Worm (Caenorhabditis elegans): Measurements from ENCODE around the gene nmur-2.
A peak's percentile ranks its signal among the peaks of the same experiment; 100 is the strongest.

Gene nmur-2

ce11 chrII:101176-101575 is 23.6 kb downstream of the nmur-2 start (continued):
- TF ChIP-seq snpc-1.2 (GFP tag; IDR thresholded peaks at IDR 0.05) (0 out of 2 replicates have a peak, but pooled peaks have one; percentile 38), F44E2.7 (GFP tag; IDR thresholded peaks at IDR 0.05) (no peak), ztf-7 (tag; optimal IDR thresholded peaks at IDR 0.05) (no peak), mdt-29 (GFP tag; IDR thresholded peaks at IDR 0.05) (no peak), ceh-28 (tag; optimal IDR thresholded peaks at IDR 0.05) (no peak), sdz-12 (GFP tag; optimal IDR thresholded peaks at IDR 0.05) (no peak), hmg-1.1 (GFP tag; IDR thresholded peaks at IDR 0.05) (no peak), daf-12 (tag; optimal IDR thresholded peaks at IDR 0.05) (no peak), Y48G9A.11 (GFP tag; IDR thresholded peaks at IDR 0.05) (peak; percentile 39; the same call in 1 of the 2 replicates)

- peak; percentile 68 for TF ChIP-seq Y48G9A.11 (GFP tag; IDR thresholded peaks at IDR 0.05)
Measured at ce11 chrII:98894-99293, 25.9 kb downstream of the nmur-2 start, which contains the start of gene C50D2.10. Gene C50D2.10, plus strand, starts transcription at chrII:99138.

- no peak for TF ChIP-seq lin-39 (tag; optimal IDR thresholded peaks at IDR 0.05)
- no peak for TF ChIP-seq F37D6.2 (tag; optimal IDR thresholded peaks at IDR 0.05)
- TF ChIP-seq spr-3 (GFP tag; optimal IDR thresholded peaks at IDR 0.05): no peak
- TF ChIP-seq fkh-10 (GFP tag; optimal IDR thresholded peaks at IDR 0.05): peak; percentile 25
- TF ChIP-seq Y48G9A.11 (GFP tag; IDR thresholded peaks at IDR 0.05): peak; percentile 97
- no peak for TF ChIP-seq daf-19 (GFP tag; conservative IDR thresholded peaks at IDR 0.05)
- TF ChIP-seq nhr-102 (tag; optimal IDR thresholded peaks at IDR 0.05): no peak
- TF ChIP-seq Y75B8A.6 (GFP tag; IDR thresholded peaks at IDR 0.05): no peak
- TF ChIP-seq skn-1 (tag; optimal IDR thresholded peaks at IDR 0.05): no peak
- no peak for TF ChIP-seq nhr-77 (tag; optimal IDR thresholded peaks at IDR 0.05)
- TF ChIP-seq aha-1 (tag): no peak
- peak; percentile 37 for TF ChIP-seq dve-1 (tag; optimal IDR thresholded peaks at IDR 0.05; ENCODE audit: insufficient read depth)
- TF ChIP-seq zip-2 (tag; optimal IDR thresholded peaks at IDR 0.05): no peak
- no peak for TF ChIP-seq nhr-48 (tag; optimal IDR thresholded peaks at IDR 0.05)
- TF ChIP-seq hif-1 (tag; optimal IDR thresholded peaks at IDR 0.05): peak in 1 of 2 experiments; percentile 7
- TF ChIP-seq egl-43 (GFP tag; IDR thresholded peaks at IDR 0.05): no peak
- no peak for TF ChIP-seq tra-1 (GFP tag; IDR thresholded peaks at IDR 0.05)
- TF ChIP-seq daf-16 (GFP tag; optimal IDR thresholded peaks at IDR 0.05): no peak
- TF ChIP-seq daf-16 (tag; optimal IDR thresholded peaks at IDR 0.05): peak; percentile 72
- no peak for TF ChIP-seq pha-4 (GFP tag; IDR thresholded peaks at IDR 0.05)
- no peak for TF ChIP-seq pha-4 (tag; optimal IDR thresholded peaks at IDR 0.05)
- no peak for TF ChIP-seq mes-2 (tag; optimal IDR thresholded peaks at IDR 0.05; ENCODE audit: poor library complexity, severe bottlenecking)
- no peak for TF ChIP-seq lim-7 (GFP tag; IDR thresholded peaks at IDR 0.05)
- TF ChIP-seq Y105C5A.15 (GFP tag; IDR thresholded peaks at IDR 0.05): no peak
- TF ChIP-seq vab-7 (GFP tag; IDR thresholded peaks at IDR 0.05): no peak
- TF ChIP-seq dpl-1 (GFP tag; optimal IDR thresholded peaks at IDR 0.05): peak; percentile 64
- TF ChIP-seq mep-1 (tag; optimal IDR thresholded peaks at IDR 0.05): peak; percentile 56
- no peak for TF ChIP-seq jun-1 (tag; optimal IDR thresholded peaks at IDR 0.05)
- TF ChIP-seq mxl-3 (GFP tag; optimal IDR thresholded peaks at IDR 0.05): no peak
- TF ChIP-seq arid-1 (GFP tag; conservative IDR thresholded peaks at IDR 0.05): no peak
- TF ChIP-seq ceh-32 (tag; optimal IDR thresholded peaks at IDR 0.05; ENCODE audit: poor library complexity): no peak
- no peak for TF ChIP-seq dmd-8 (GFP tag; IDR thresholded peaks at IDR 0.05)
- no peak for TF ChIP-seq cey-2 (tag; optimal IDR thresholded peaks at IDR 0.05; ENCODE audit: borderline replicate concordance, insufficient read depth)
- TF ChIP-seq F26F4.8 (GFP tag; conservative IDR thresholded peaks at IDR 0.05): no peak
- no peak for TF ChIP-seq pqm-1 (tag; optimal IDR thresholded peaks at IDR 0.05)
- TF ChIP-seq lin-38 (GFP tag; IDR thresholded peaks at IDR 0.05): peak; percentile 26
- TF ChIP-seq snpc-4 (tag; optimal IDR thresholded peaks at IDR 0.05): no peak
- TF ChIP-seq unc-39 (tag; optimal IDR thresholded peaks at IDR 0.05): no peak
- no peak for TF ChIP-seq nhr-237 (tag; optimal IDR thresholded peaks at IDR 0.05)
Measured at ce11 chrII:97992-98763, 26.6 kb downstream of the nmur-2 start, which contains the start of the genes luc-7L3 and sftb-6. Gene luc-7L3, minus strand, starts transcription at chrII:98027. Gene sftb-6, plus strand, starts transcription at chrII:98404.

Data from whole organism, L4 larva.